Worm (Caenorhabditis elegans) whole organism, young adult: ENCODE measurements around the gene srw-59.

Experiments used
- B0019.2 ChIP-seq: fragments of 200-800 bp; sonication (Bioruptor generic); conservative IDR thresholded peaks from 2 replicates; pipeline ENCODE4 v1.3.6; 2022; ENCODE audit warnings: missing genetic modification reagents, missing genetic modification characterization, missing compliant biosample characterization
- B0336.3 ChIP-seq: fragments of 200-800 bp; sonication (Bioruptor generic); IDR thresholded peaks from 2 replicates; pipeline ENCODE4 v1.3.6; 2022; ENCODE audit warnings: missing genetic modification characterization, missing compliant biosample characterization
- F33H1.4 ChIP-seq: fragments of 200-800 bp; sonication (Bioruptor generic); IDR thresholded peaks from 2 replicates; pipeline ENCODE4 v1.3.6; 2022; ENCODE audit warnings: missing genetic modification reagents, missing genetic modification characterization, missing compliant biosample characterization
- F37B4.10 ChIP-seq: fragments of 200-800 bp; sonication (Bioruptor generic); IDR thresholded peaks from 2 replicates; pipeline ENCODE4 v1.3.6; 2022; ENCODE audit warnings: missing genetic modification characterization, missing compliant biosample characterization
- F52B5.7 ChIP-seq: sonication (generic microtip); optimal IDR thresholded peaks from 2 replicates; lab custom pipeline; 2016; ENCODE audit warnings: mild to moderate bottlenecking, missing genetic modification characterization, missing compliant biosample characterization
- F57A8.1 ChIP-seq: fragments of 200-800 bp; sonication (Bioruptor generic); optimal IDR thresholded peaks from 2 replicates; lab custom pipeline; 2018; ENCODE audit warnings: mild to moderate bottlenecking, missing genetic modification characterization, moderate library complexity, missing compliant biosample characterization
- ZK185.1 ChIP-seq: sonication (generic microtip); optimal IDR thresholded peaks from 2 replicates; lab custom pipeline; 2016; ENCODE audit warnings: mild to moderate bottlenecking, missing genetic modification characterization, missing compliant biosample characterization; ENCODE audit not compliant: poor library complexity, severe bottlenecking
- aptf-3 ChIP-seq: fragments of 200-800 bp; sonication (Bioruptor generic); IDR thresholded peaks from 2 replicates; pipeline ENCODE4 v1.3.6; 2022; ENCODE audit warnings: missing genetic modification characterization, missing compliant biosample characterization
- athp-1 ChIP-seq: sonication (generic microtip); optimal IDR thresholded peaks from 2 replicates; lab custom pipeline; 2017; ENCODE audit warnings: mild to moderate bottlenecking, missing genetic modification characterization, missing compliant biosample characterization
- bed-1 ChIP-seq: fragments of 200-800 bp; sonication (Bioruptor generic); IDR thresholded peaks from 2 replicates; pipeline ENCODE4 v1.3.6; 2022; ENCODE audit warnings: missing genetic modification reagents, missing genetic modification characterization, missing compliant biosample characterization
- bed-2 ChIP-seq: fragments of 200-800 bp; sonication (Bioruptor generic); IDR thresholded peaks from 2 replicates; pipeline ENCODE4 v1.3.6; 2022; ENCODE audit warnings: missing genetic modification reagents, missing genetic modification characterization, missing compliant biosample characterization
- chd-7 ChIP-seq: sonication (generic microtip); optimal IDR thresholded peaks from 2 replicates; lab custom pipeline; 2016; ENCODE audit warnings: mild to moderate bottlenecking, missing genetic modification characterization, moderate library complexity, missing compliant biosample characterization
- die-1 ChIP-seq: sonication (generic microtip); optimal IDR thresholded peaks from 2 replicates; lab custom pipeline; 2016; ENCODE audit warnings: missing genotype, mild to moderate bottlenecking, missing genetic modification characterization, missing compliant biosample characterization
- dpl-1 ChIP-seq: fragments of 150-350 bp; optimal IDR thresholded peaks from 2 replicates; lab custom pipeline; 2014; ENCODE audit warnings: missing biosample characterization, missing genetic modification reagents, missing genetic modification characterization
- egrh-3 ChIP-seq: fragments of 200-800 bp; sonication (Bioruptor generic); IDR thresholded peaks from 2 replicates; pipeline ENCODE4 v1.3.6; 2022; ENCODE audit warnings: missing genetic modification reagents, missing genetic modification characterization, missing compliant biosample characterization
- fkh-3 ChIP-seq: sonication (generic microtip); optimal IDR thresholded peaks from 2 replicates; lab custom pipeline; 2016; ENCODE audit warnings: mild to moderate bottlenecking, missing genetic modification characterization, missing compliant biosample characterization
- gei-17 ChIP-seq: fragments of 200-800 bp; sonication (Bioruptor generic); optimal IDR thresholded peaks from 2 replicates; lab custom pipeline; 2018; ENCODE audit warnings: mild to moderate bottlenecking, missing genetic modification characterization, missing compliant biosample characterization
- him-1 ChIP-seq: sonication (generic microtip); optimal IDR thresholded peaks from 2 replicates; lab custom pipeline; 2016; ENCODE audit warnings: missing genotype, missing genetic modification reagents, missing genetic modification characterization, missing compliant biosample characterization
- hlh-26 ChIP-seq: fragments of 200-800 bp; sonication (Bioruptor generic); conservative IDR thresholded peaks from 2 replicates; pipeline ENCODE4 v1.3.6; 2022; ENCODE audit warnings: missing genetic modification reagents, missing genetic modification characterization, missing compliant biosample characterization
- hsf-1 ChIP-seq: fragments of 200-800 bp; sonication (Bioruptor generic); IDR thresholded peaks from 2 replicates; pipeline ENCODE4 v1.3.6; 2022; ENCODE audit warnings: missing genetic modification reagents, missing genetic modification characterization, missing compliant biosample characterization
- let-607 ChIP-seq, 2 experiments: fragments of 200-800 bp in 1 of 2; sonication (Bioruptor generic) in 1 of 2; sonication (generic microtip) in 1 of 2; optimal IDR thresholded peaks; 2 replicates each; lab custom pipeline; 2016 to 2018; ENCODE audit warnings: mild to moderate bottlenecking in 2 of 2, missing compliant biosample characterization in 2 of 2, missing genetic modification characterization in 2 of 2, moderate library complexity in 2 of 2, missing genotype in 1 of 2
- lin-35 ChIP-seq, 3 experiments: fragments of 150-350 bp in 2 of 3; sonication (generic microtip) in 1 of 3; optimal IDR thresholded peaks; 2 replicates each; lab custom pipeline; 2014 to 2018; ENCODE audit warnings: missing biosample characterization in 3 of 3, missing genetic modification characterization in 3 of 3, missing genetic modification reagents in 3 of 3
- lin-54 ChIP-seq: fragments of 200-800 bp; sonication (Bioruptor generic); optimal IDR thresholded peaks from 2 replicates; lab custom pipeline; 2018; ENCODE audit warnings: mild to moderate bottlenecking, missing genetic modification characterization, missing compliant biosample characterization
- madf-10 ChIP-seq: sonication (generic microtip); optimal IDR thresholded peaks from 2 replicates; lab custom pipeline; 2016; ENCODE audit warnings: mild to moderate bottlenecking, missing genetic modification characterization, missing compliant biosample characterization
- mcd-1 ChIP-seq: fragments of 200-800 bp; sonication (Bioruptor generic); IDR thresholded peaks from 2 replicates; pipeline ENCODE4 v1.3.6; 2022; ENCODE audit warnings: missing genetic modification reagents, missing genetic modification characterization, missing compliant biosample characterization
- nhr-179 ChIP-seq: sonication (generic microtip); optimal IDR thresholded peaks from 2 replicates; lab custom pipeline; 2016; ENCODE audit warnings: mild to moderate bottlenecking, missing genetic modification characterization, missing compliant biosample characterization
- nhr-80 ChIP-seq: sonication (generic microtip); optimal IDR thresholded peaks from 2 replicates; lab custom pipeline; 2016; ENCODE audit warnings: missing genetic modification characterization, missing compliant biosample characterization
- pha-4 ChIP-seq: fragments of 150-350 bp; sonication (generic microtip); optimal IDR thresholded peaks from 2 replicates; lab custom pipeline; 2014; ENCODE audit warnings: missing biosample characterization, missing genetic modification reagents, missing genetic modification characterization
- rec-8 ChIP-seq, 2 experiments: sonication (generic microtip); optimal IDR thresholded peaks; 2 replicates each; lab custom pipeline; 2016; ENCODE audit warnings: mild to moderate bottlenecking in 2 of 2, missing genetic modification characterization in 2 of 2, missing genetic modification reagents in 2 of 2, missing genotype in 2 of 2, missing biosample characterization in 1 of 2, missing compliant biosample characterization in 1 of 2, moderate library complexity in 1 of 2
- repo-1 ChIP-seq: sonication (generic microtip); optimal IDR thresholded peaks from 2 replicates; lab custom pipeline; 2017; ENCODE audit warnings: mild to moderate bottlenecking, missing genetic modification characterization, missing compliant biosample characterization
- sdz-38 ChIP-seq: sonication (generic microtip); optimal IDR thresholded peaks from 2 replicates; lab custom pipeline; 2016; ENCODE audit warnings: missing genotype, missing genetic modification characterization, missing compliant biosample characterization
- somi-1 ChIP-seq: fragments of 200-800 bp; sonication (Bioruptor generic); optimal IDR thresholded peaks from 2 replicates; lab custom pipeline; 2018; ENCODE audit warnings: mild to moderate bottlenecking, missing genetic modification characterization, missing compliant biosample characterization
- ztf-18 ChIP-seq: sonication (generic microtip); optimal IDR thresholded peaks from 2 replicates; lab custom pipeline; 2016; ENCODE audit warnings: missing genotype, mild to moderate bottlenecking, missing genetic modification characterization, missing compliant biosample characterization
- ztf-28 ChIP-seq: fragments of 200-800 bp; sonication (Bioruptor generic); IDR thresholded peaks from 2 replicates; pipeline ENCODE4 v1.3.6; 2022; ENCODE audit warnings: missing genetic modification reagents, missing genetic modification characterization, missing compliant biosample characterization

Gene srw-59

ce11 chrV:15974836-15975235, 24.0 kb upstream of the srw-59 start, which contains the start of gene sru-22:
sru-22 (minus strand) TSS chrV:15974936.
- TF ChIP-seq lin-54 (GFP tag; lab: Kevin White, UChicago) = no peak
- no peak for TF ChIP-seq mcd-1 (GFP tag; lab: Robert Waterston, UW)

ce11 chrV:15972484-15972883, 21.7 kb upstream of the srw-59 start, which contains the start of gene sru-23:
sru-23 (minus strand) TSS chrV:15972584.
- TF ChIP-seq repo-1 (tag; lab: Kevin White, UChicago) (no peak), fkh-3 (tag; lab: Kevin White, UChicago) (no peak), dpl-1 (GFP tag; lab: Kevin White, UChicago) (no peak), hsf-1 (GFP tag; lab: Robert Waterston, UW) (no peak), him-1 (tag; lab: Kevin White, UChicago) (no peak), ztf-18 (tag; lab: Kevin White, UChicago) (no peak), ztf-28 (no peak), chd-7 (tag; lab: Kevin White, UChicago) (no peak), gei-17 (GFP tag; lab: Kevin White, UChicago) (no peak), F37B4.10 (GFP tag; lab: Robert Waterston, UW) (no peak), egrh-3 (GFP tag; lab: Robert Waterston, UW) (no peak), sdz-38 (tag; lab: Kevin White, UChicago) (no peak), madf-10 (no peak), nhr-80 (no peak), bed-2 (GFP tag; lab: Robert Waterston, UW) (no peak), die-1 (tag; lab: Kevin White, UChicago) (no peak), B0336.3 (no peak), F57A8.1 (GFP tag; lab: Kevin White, UChicago) (no peak)

ce11 chrV:15970820-15971219, 20.0 kb upstream of the srw-59 start:
- TF ChIP-seq rec-8 (tag; optimal IDR thresholded peaks at IDR 0.05; lab: Kevin White, UChicago) = no peak
- no peak for TF ChIP-seq B0019.2 (GFP tag; lab: Robert Waterston, UW)
- no peak for TF ChIP-seq madf-10
- TF ChIP-seq hlh-26 (GFP tag; lab: Robert Waterston, UW) = no peak
- no peak for TF ChIP-seq ztf-28
- TF ChIP-seq somi-1 (GFP tag; lab: Kevin White, UChicago) = no peak
- no peak for TF ChIP-seq aptf-3 (GFP tag; lab: Robert Waterston, UW)
- TF ChIP-seq F33H1.4 (GFP tag; lab: Robert Waterston, UW) = no peak

- TF ChIP-seq pha-4 (tag; lab: Kevin White, UChicago) (no peak), athp-1 (no peak), ZK185.1 (tag; lab: Kevin White, UChicago) (no peak), mcd-1 (GFP tag; lab: Robert Waterston, UW) (no peak), bed-1 (GFP tag; lab: Robert Waterston, UW) (no peak), nhr-179 (tag; lab: Kevin White, UChicago) (no peak), ztf-28 (no peak), let-607 (tag; optimal IDR thresholded peaks at IDR 0.05; lab: Kevin White, UChicago) (no peak), F33H1.4 (GFP tag; lab: Robert Waterston, UW) (no peak), lin-35 (GFP tag; optimal IDR thresholded peaks at IDR 0.05; lab: Kevin White, UChicago) (no peak), F52B5.7 (no peak)
Measured at ce11 chrV:15969653-15970052, 18.9 kb upstream of the srw-59 start, which contains the start of gene F36G9.7. F36G9.7 (minus strand) TSS chrV:15969753.
